Fruit fly (Drosophila melanogaster) whole organism, embryonic: Measurements from ENCODE around the gene Galphai.

Experiments
- Awh ChIP-seq: fragments of 200-800 bp; sonication (Bioruptor generic); IDR thresholded peaks from 2 replicates; pipeline ENCODE4, ENCODE4 v1.3.6; 2022; ENCODE audit warnings: missing biosample characterization, missing genetic modification characterization
- CG10147 ChIP-seq: fragments of 200-800 bp; sonication (Bioruptor generic); optimal IDR thresholded peaks from 2 replicates; lab custom pipeline; 2019; ENCODE audit warnings: missing biosample characterization, mild to moderate bottlenecking, missing genetic modification characterization, moderate library complexity
- CG10366 ChIP-seq: fragments of 200-800 bp; sonication (Bioruptor generic); IDR thresholded peaks from 2 replicates; pipeline ENCODE4 v1.3.6; 2022; ENCODE audit warnings: missing biosample characterization, missing genetic modification characterization
- CG10959 ChIP-seq: fragments of 200-800 bp; sonication (Bioruptor generic); IDR thresholded peaks from 2 replicates; pipeline ENCODE4 v1.3.6; 2022; ENCODE audit warnings: missing biosample characterization, missing genetic modification characterization
- CG10979 ChIP-seq: fragments of 200-800 bp; sonication (Bioruptor generic); optimal IDR thresholded peaks from 2 replicates; lab custom pipeline; 2018; ENCODE audit warnings: missing biosample characterization, mild to moderate bottlenecking, missing genetic modification characterization, moderate library complexity
- CG11456 ChIP-seq: fragments of 200-800 bp; sonication (Bioruptor generic); IDR thresholded peaks from 3 replicates; pipeline ENCODE4 v1.3.6; 2022; ENCODE audit warnings: missing biosample characterization, missing genetic modification characterization
- CG1233 ChIP-seq: fragments of 200-800 bp; sonication (Bioruptor generic); optimal IDR thresholded peaks from 4 replicates; lab custom pipeline; 2018; ENCODE audit warnings: missing biosample characterization, mild to moderate bottlenecking, missing genetic modification characterization
- CG12659 ChIP-seq: fragments of 200-800 bp; sonication (Bioruptor generic); optimal IDR thresholded peaks from 3 replicates; lab custom pipeline; 2017; ENCODE audit warnings: mild to moderate bottlenecking, missing biosample characterization, missing genetic modification reagents, missing genetic modification characterization
- CG17385 ChIP-seq: fragments of 200-800 bp; sonication (Bioruptor generic); optimal IDR thresholded peaks from 3 replicates; lab custom pipeline; 2018; ENCODE audit warnings: missing biosample characterization, mild to moderate bottlenecking, missing genetic modification characterization
- CG18764 ChIP-seq: fragments of 200-800 bp; sonication (Bioruptor generic); optimal IDR thresholded peaks from 3 replicates; lab custom pipeline; 2016; ENCODE audit warnings: missing biosample characterization, missing genetic modification characterization
- CG2678 ChIP-seq: fragments of 200-800 bp; sonication (Bioruptor generic); optimal IDR thresholded peaks from 3 replicates; lab custom pipeline; 2019; ENCODE audit warnings: missing biosample characterization, mild to moderate bottlenecking, missing genetic modification characterization, moderate library complexity
- CG31224 ChIP-seq: fragments of 200-800 bp; sonication (Bioruptor generic); IDR thresholded peaks from 2 replicates; pipeline ENCODE4 v1.3.6; 2022; ENCODE audit warnings: missing biosample characterization, missing genetic modification characterization
- CG3163 ChIP-seq: fragments of 200-800 bp; sonication (Bioruptor generic); optimal IDR thresholded peaks from 3 replicates; lab custom pipeline; 2016; ENCODE audit warnings: missing biosample characterization, missing genetic modification characterization
- CG4328 ChIP-seq: fragments of 200-800 bp; sonication (Bioruptor generic); optimal IDR thresholded peaks from 3 replicates; lab custom pipeline; 2017; ENCODE audit warnings: missing biosample characterization, missing genetic modification reagents, missing genetic modification characterization
- CG4404 ChIP-seq: fragments of 200-800 bp; sonication (Bioruptor generic); IDR thresholded peaks from 2 replicates; pipeline ENCODE4 v1.3.6; 2022; ENCODE audit warnings: missing biosample characterization, missing genetic modification characterization
- CG6689 ChIP-seq: fragments of 200-800 bp; sonication (Bioruptor generic); IDR thresholded peaks from 2 replicates; pipeline ENCODE4 v1.3.6; 2022; ENCODE audit warnings: missing biosample characterization, missing genetic modification characterization
- CG9797 ChIP-seq: fragments of 200-800 bp; sonication (Bioruptor generic); optimal IDR thresholded peaks from 3 replicates; lab custom pipeline; 2018; ENCODE audit warnings: missing biosample characterization, mild to moderate bottlenecking, missing genetic modification characterization
- CG9932 ChIP-seq: fragments of 200-800 bp; sonication (Bioruptor generic); IDR thresholded peaks from 2 replicates; pipeline ENCODE4 v1.3.6; 2022; ENCODE audit warnings: missing biosample characterization, missing genetic modification characterization
- Eip74EF ChIP-seq, 2 experiments: fragments of 200-800 bp in 1 of 2; fragments of >200 bp in 1 of 2; sonication (Bioruptor generic) in 1 of 2; optimal IDR thresholded peaks; 2 replicates each; lab custom pipeline; 2017 to 2019; ENCODE audit warnings: missing biosample characterization in 2 of 2, missing genetic modification characterization in 2 of 2, mild to moderate bottlenecking in 1 of 2, moderate library complexity in 1 of 2
- Ets97D ChIP-seq: fragments of 200-800 bp; sonication (Bioruptor generic); optimal IDR thresholded peaks from 3 replicates; lab custom pipeline; 2016; ENCODE audit warnings: missing biosample characterization, missing genetic modification characterization
- HmgD ChIP-seq: fragments of 200-800 bp; sonication (Bioruptor generic); optimal IDR thresholded peaks from 3 replicates; lab custom pipeline; 2016; ENCODE audit warnings: missing biosample characterization, missing genetic modification characterization
- HmgZ ChIP-seq: fragments of 200-800 bp; sonication (Bioruptor generic); optimal IDR thresholded peaks from 2 replicates; lab custom pipeline; 2018; ENCODE audit warnings: missing biosample characterization, mild to moderate bottlenecking, missing genetic modification characterization
- Mad ChIP-seq: fragments of 200-800 bp; sonication (Bioruptor generic); optimal IDR thresholded peaks from 2 replicates; lab custom pipeline; 2016; ENCODE audit warnings: missing biosample characterization, missing genetic modification characterization
- Myb ChIP-seq: fragments of 200-800 bp; sonication (Bioruptor generic); optimal IDR thresholded peaks from 2 replicates; lab custom pipeline; 2016; ENCODE audit warnings: missing biosample characterization, missing genetic modification characterization
- ab ChIP-seq: fragments of 200-800 bp; sonication (Bioruptor generic); optimal IDR thresholded peaks from 2 replicates; lab custom pipeline; 2016; ENCODE audit warnings: missing biosample characterization, missing genetic modification characterization
- aop ChIP-seq: fragments of 200-800 bp; sonication (Bioruptor generic); IDR thresholded peaks from 2 replicates; pipeline ENCODE4 v1.3.6; 2022; ENCODE audit warnings: missing biosample characterization, missing genetic modification characterization
- ara ChIP-seq: fragments of 200-800 bp; sonication (Bioruptor generic); IDR thresholded peaks from 2 replicates; pipeline ENCODE4 v1.3.6; 2022; ENCODE audit warnings: missing biosample characterization, missing genetic modification characterization
- bowl ChIP-seq: fragments of 200-800 bp; sonication (Bioruptor generic); IDR thresholded peaks from 2 replicates; pipeline ENCODE4 v1.3.6; 2022; ENCODE audit warnings: missing biosample characterization, missing genetic modification characterization
- ci ChIP-seq: fragments of 200-800 bp; sonication (Bioruptor generic); IDR thresholded peaks from 3 replicates; pipeline ENCODE4 v1.3.6; 2022; ENCODE audit warnings: missing biosample characterization, missing genetic modification characterization
- da ChIP-seq: fragments of 200-800 bp; sonication (Bioruptor generic); optimal IDR thresholded peaks from 2 replicates; lab custom pipeline; 2016; ENCODE audit warnings: missing biosample characterization, missing genetic modification characterization
- fd64A ChIP-seq: fragments of 200-800 bp; sonication (Bioruptor generic); optimal IDR thresholded peaks from 3 replicates; lab custom pipeline; 2018; ENCODE audit warnings: missing biosample characterization, mild to moderate bottlenecking, missing genetic modification characterization
- grau ChIP-seq: fragments of 200-800 bp; optimal IDR thresholded peaks from 3 replicates; lab custom pipeline; 2019; ENCODE audit warnings: missing biosample characterization, mild to moderate bottlenecking, missing genetic modification characterization, moderate library complexity
- gsb-n ChIP-seq: fragments of 200-800 bp; sonication (Bioruptor generic); optimal IDR thresholded peaks from 3 replicates; lab custom pipeline; 2018; ENCODE audit warnings: missing biosample characterization, mild to moderate bottlenecking, missing genetic modification characterization
- jigr1 ChIP-seq: fragments of 200-800 bp; sonication (Bioruptor generic); IDR thresholded peaks from 3 replicates; pipeline ENCODE4 v1.3.6; 2022; ENCODE audit warnings: missing biosample characterization, missing genetic modification characterization
- kni ChIP-seq: fragments of 200-800 bp; sonication (Bioruptor generic); optimal IDR thresholded peaks from 3 replicates; lab custom pipeline; 2017; ENCODE audit warnings: mild to moderate bottlenecking, missing biosample characterization, missing genetic modification reagents, missing genetic modification characterization
- lbe ChIP-seq: fragments of 200-800 bp; sonication (Bioruptor generic); optimal IDR thresholded peaks from 2 replicates; lab custom pipeline; 2016; ENCODE audit warnings: missing biosample characterization, mild to moderate bottlenecking, missing genetic modification characterization
- mld ChIP-seq: fragments of 200-800 bp; sonication (Bioruptor generic); IDR thresholded peaks from 3 replicates; pipeline ENCODE4 v1.3.6; 2022; ENCODE audit warnings: missing biosample characterization, missing genetic modification characterization; ENCODE audit not compliant: partially characterized antibody
- oc ChIP-seq: fragments of 200-800 bp; sonication (Bioruptor generic); optimal IDR thresholded peaks from 2 replicates; lab custom pipeline; 2018; ENCODE audit warnings: missing biosample characterization, mild to moderate bottlenecking, missing genetic modification characterization, moderate library complexity
- pb ChIP-seq: fragments of 200-800 bp; sonication (Bioruptor generic); optimal IDR thresholded peaks from 3 replicates; lab custom pipeline; 2016; ENCODE audit warnings: missing biosample characterization, missing genetic modification characterization
- phol ChIP-seq: fragments of 200-800 bp; sonication (Bioruptor generic); optimal IDR thresholded peaks from 3 replicates; lab custom pipeline; 2018; ENCODE audit warnings: missing biosample characterization, mild to moderate bottlenecking, missing genetic modification characterization, moderate library complexity
- pros ChIP-seq: fragments of 200-800 bp; sonication (Bioruptor generic); optimal IDR thresholded peaks from 3 replicates; lab custom pipeline; 2019; ENCODE audit warnings: missing biosample characterization, mild to moderate bottlenecking, missing genetic modification characterization, moderate library complexity
- rib ChIP-seq: fragments of 200-800 bp; sonication (Bioruptor generic); IDR thresholded peaks from 2 replicates; pipeline ENCODE4 v1.3.6; 2022; ENCODE audit warnings: missing biosample characterization, missing genetic modification characterization
- salm ChIP-seq: fragments of 200-800 bp; sonication (Bioruptor generic); optimal IDR thresholded peaks from 2 replicates; lab custom pipeline; 2018; ENCODE audit warnings: missing biosample characterization, mild to moderate bottlenecking, missing genetic modification characterization
- sc ChIP-seq, 3 experiments: fragments of >200 bp in 2 of 3; fragments of 200-800 bp in 1 of 3; sonication (Bioruptor generic) in 1 of 3; optimal IDR thresholded peaks; 2 replicates in 2 of 3; 3 replicates in 1 of 3; lab custom pipeline; 2017; ENCODE audit warnings: mild to moderate bottlenecking in 1 of 3, missing biosample characterization in 1 of 3, missing genetic modification characterization in 1 of 3, missing genetic modification reagents in 1 of 3
- sim ChIP-seq: fragments of 200-800 bp; sonication (Bioruptor generic); IDR thresholded peaks from 2 replicates; pipeline ENCODE4 v1.3.6; 2022; ENCODE audit warnings: missing biosample characterization, missing genetic modification characterization
- stc ChIP-seq: fragments of 200-800 bp; sonication (Bioruptor generic); IDR thresholded peaks from 2 replicates; pipeline ENCODE4 v1.3.6; 2022; ENCODE audit warnings: missing biosample characterization, missing genetic modification characterization
- vvl ChIP-seq: fragments of 200-800 bp; sonication (Bioruptor generic); IDR thresholded peaks from 2 replicates; pipeline ENCODE4 v1.3.6; 2022; ENCODE audit warnings: missing biosample characterization, missing genetic modification characterization
- wek ChIP-seq: fragments of 200-800 bp; sonication (Bioruptor generic); optimal IDR thresholded peaks from 3 replicates; lab custom pipeline; 2018; ENCODE audit warnings: missing biosample characterization, mild to moderate bottlenecking, missing genetic modification characterization, moderate library complexity
- wor ChIP-seq: fragments of 200-800 bp; sonication (Bioruptor generic); IDR thresholded peaks from 2 replicates; pipeline ENCODE4 v1.3.6; 2022; ENCODE audit warnings: missing biosample characterization, missing genetic modification characterization

Galphai gene

dm6 chr3L:6964488-6965152 lies 15.2 kb downstream of the Galphai start, which contains the start of gene sgl (continued):
- TF ChIP-seq jigr1 (GFP tag; lab: Robert Waterston, UW) (no peak), CG2678 (peak; percentile 51), lbe (GFP tag; lab: Kevin White, UChicago) (no peak), CG17385 (GFP tag; lab: Kevin White, UChicago) (peak; percentile 95), CG4328 (GFP tag; lab: Kevin White, UChicago) (no peak), CG3163 (GFP tag; lab: Kevin White, UChicago) (peak; percentile 66), sim (GFP tag; lab: Robert Waterston, UW) (no peak), CG10959 (no peak), CG11456 (GFP tag; lab: Robert Waterston, UW) (peak; percentile 66; the same call in 2 of the 3 replicates), CG6689 (peak; percentile 28; the same call in 1 of the 2 replicates), sc (optimal IDR thresholded peaks at IDR 0.05; lab: Kevin White, UChicago) (no peak), sc (GFP tag; optimal IDR thresholded peaks at IDR 0.05; lab: Kevin White, UChicago) (no peak), CG31224 (GFP tag; lab: Robert Waterston, UW) (no peak), rib (GFP tag; lab: Robert Waterston, UW) (peak; percentile 92), oc (tag; lab: Kevin White, UChicago) (peak; percentile 25), ci (GFP tag; lab: Robert Waterston, UW) (peak; percentile 76), Awh (GFP tag; lab: Robert Waterston, UW) (0 out of 2 replicates have a peak, but pooled peaks have one; percentile 25), CG12659 (GFP tag; lab: Kevin White, UChicago) (peak; percentile 66), aop (GFP tag; lab: Robert Waterston, UW) (no peak), HmgD (GFP tag; lab: Kevin White, UChicago) (peak; percentile 73), CG1233 (peak; percentile 39), wor (GFP tag; lab: Robert Waterston, UW) (no peak), gsb-n (tag; lab: Kevin White, UChicago) (peak; percentile 15), Myb (GFP tag; lab: Kevin White, UChicago) (peak; percentile 37), Ets97D (peak; percentile 52), CG10979 (tag; lab: Kevin White, UChicago) (peak; percentile 22), pros (peak; percentile 15), CG4404 (GFP tag; lab: Robert Waterston, UW) (no peak), fd64A (no peak), Mad (GFP tag; lab: Kevin White, UChicago) (peak; percentile 62), salm (tag; lab: Kevin White, UChicago) (no peak), Eip74EF (GFP tag; optimal IDR thresholded peaks at IDR 0.05; lab: Kevin White, UChicago) (peak in 1 of 2 experiments; percentile 4), mld (GFP tag; lab: Robert Waterston, UW) (0 out of 3 replicates have a peak, but pooled peaks have one; percentile 66), vvl (GFP tag; lab: Robert Waterston, UW) (peak; percentile 66), phol (no peak), kni (GFP tag; lab: Kevin White, UChicago) (peak; percentile 68), wek (peak; percentile 29), CG9932 (GFP tag; lab: Robert Waterston, UW) (peak; percentile 48), CG18764 (GFP tag; lab: Kevin White, UChicago) (no peak), grau (tag; lab: Kevin White, UChicago) (peak; percentile 39), pb (GFP tag; lab: Kevin White, UChicago) (peak; percentile 38), HmgZ (tag; lab: Kevin White, UChicago) (peak; percentile 55), CG10366 (no peak), bowl (GFP tag; lab: Robert Waterston, UW) (0 out of 2 replicates have a peak, but pooled peaks have one; percentile 26), stc (peak; percentile 60; the same call in 1 of the 2 replicates), CG9797 (GFP tag; lab: Kevin White, UChicago) (peak; percentile 99), ab (GFP tag; lab: Kevin White, UChicago) (no peak), CG10147 (GFP tag; lab: Kevin White, UChicago) (no peak), ara (GFP tag; lab: Robert Waterston, UW) (peak; percentile 41; the same call in 1 of the 2 replicates), da (GFP tag; lab: Kevin White, UChicago) (no peak)
